Worm (Caenorhabditis elegans) whole organism, L3 larva: Measurements from ENCODE around the gene Y27F2A.8.

ENCODE experiments used
- ama-1 ChIP-seq: fragments of 150-350 bp; optimal IDR thresholded peaks from 2 replicates; lab custom pipeline; 2018
- ceh-28 ChIP-seq: fragments of 150-350 bp; optimal IDR thresholded peaks from 2 replicates; lab custom pipeline; 2014; ENCODE audit warnings: missing biosample characterization, missing genetic modification reagents, missing genetic modification characterization
- ceh-9 ChIP-seq: sonication (generic microtip); optimal IDR thresholded peaks from 2 replicates; lab custom pipeline; 2018; ENCODE audit warnings: missing biosample characterization, missing genetic modification characterization
- daf-12 ChIP-seq: fragments of 150-350 bp; optimal IDR thresholded peaks from 2 replicates; lab custom pipeline; 2014; ENCODE audit warnings: missing biosample characterization, missing genetic modification reagents, missing genetic modification characterization
- egl-27 ChIP-seq: sonication (generic microtip); optimal IDR thresholded peaks from 4 replicates; lab custom pipeline; 2017; ENCODE audit warnings: missing biosample characterization, missing genetic modification reagents, missing genetic modification characterization
- elt-1 ChIP-seq: fragments of 150-350 bp; optimal IDR thresholded peaks from 2 replicates; lab custom pipeline; 2014; ENCODE audit warnings: missing biosample characterization, missing genetic modification characterization
- elt-3 ChIP-seq, 3 experiments: fragments of 150-350 bp in 1 of 3; sonication (generic microtip) in 2 of 3; optimal IDR thresholded peaks; 2 replicates in 2 of 3; 4 replicates in 1 of 3; lab custom pipeline; 2014 to 2017; ENCODE audit warnings: missing biosample characterization in 3 of 3, missing genetic modification characterization in 3 of 3
- mdl-1 ChIP-seq: fragments of 150-350 bp; optimal IDR thresholded peaks from 2 replicates; lab custom pipeline; 2014; ENCODE audit warnings: missing biosample characterization, missing genetic modification characterization
- mml-1 ChIP-seq: fragments of 150-350 bp; sonication (generic microtip); optimal IDR thresholded peaks from 3 replicates; lab custom pipeline; 2014; ENCODE audit warnings: missing biosample characterization, missing genetic modification characterization
- tbx-2 ChIP-seq: sonication (generic microtip); optimal IDR thresholded peaks from 2 replicates; lab custom pipeline; 2016; ENCODE audit warnings: mild to moderate bottlenecking, missing genetic modification characterization, missing compliant biosample characterization

DNA sequence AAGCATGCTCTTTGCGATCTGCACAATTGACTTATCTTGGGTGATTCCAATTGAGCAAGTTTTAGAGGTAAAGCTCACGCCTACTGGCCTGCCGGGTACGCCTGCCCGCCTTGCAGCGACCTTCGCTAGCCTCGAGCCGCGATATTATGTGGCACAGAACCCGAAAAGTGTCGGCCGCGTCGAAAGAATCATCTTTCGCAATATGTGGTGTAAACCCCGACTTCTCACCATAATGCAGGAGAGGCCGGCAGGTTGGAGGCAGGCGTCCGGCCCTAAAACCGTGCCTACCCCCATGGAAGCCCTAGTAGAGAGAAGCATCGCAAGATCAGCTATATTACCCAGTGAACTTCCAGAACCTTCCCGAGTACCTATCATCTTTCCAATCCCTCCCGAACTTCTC, 2.3 kb downstream of the Y27F2A.8 start:
- TF ChIP-seq elt-3 (tag; optimal IDR thresholded peaks at IDR 0.05; lab: Kevin White, UChicago) (no peak), mdl-1 (tag; lab: Kevin White, UChicago) (no peak), elt-1 (no peak), egl-27 (no peak), tbx-2 (no peak), daf-12 (tag; lab: Kevin White, UChicago) (no peak), ceh-9 (no peak), mml-1 (tag; lab: Kevin White, UChicago) (no peak), ceh-28 (tag; lab: Kevin White, UChicago) (no peak), ama-1 (lab: Kevin White, UChicago) (no peak)
